Worm (Caenorhabditis elegans) whole organism, L4/young adult: ENCODE measurements around the gene cng-1.

Experiments used
- W03F9.2 ChIP-seq: fragments of 150-350 bp; optimal IDR thresholded peaks from 2 replicates; lab custom pipeline; 2014; ENCODE audit warnings: missing biosample characterization, missing genetic modification characterization
- dao-5 ChIP-seq: sonication (generic microtip); optimal IDR thresholded peaks from 2 replicates; lab custom pipeline; 2016; ENCODE audit warnings: missing genotype, missing genetic modification characterization, moderate library complexity, missing compliant biosample characterization
- him-1 ChIP-seq: sonication (generic microtip); optimal IDR thresholded peaks from 2 replicates; lab custom pipeline; 2016; ENCODE audit warnings: missing genotype, missing genetic modification reagents, missing genetic modification characterization, missing compliant biosample characterization

- TF ChIP-seq W03F9.2 (tag; lab: Kevin White, UChicago) (no peak), him-1 (tag; lab: Kevin White, UChicago) (no peak), dao-5 (tag; lab: Kevin White, UChicago) (no peak)
Observed at ce11 chrV:15013328-15013727, 17.9 kb downstream of the cng-1 start.
